Worm (Caenorhabditis elegans) whole organism, late embryonic: Measurements from ENCODE around the gene cutl-2.

Experiments
- C38D4.7 ChIP-seq: fragments of 200-800 bp; sonication (Bioruptor generic); optimal IDR thresholded peaks from 2 replicates; lab custom pipeline; 2018; ENCODE audit warnings: mild to moderate bottlenecking, missing genetic modification characterization, moderate library complexity, missing compliant biosample characterization
- ceh-18 ChIP-seq: sonication (generic microtip); optimal IDR thresholded peaks from 2 replicates; lab custom pipeline; 2016; ENCODE audit warnings: missing genetic modification characterization, missing compliant biosample characterization
- ceh-2 ChIP-seq: sonication (generic microtip); optimal IDR thresholded peaks from 2 replicates; lab custom pipeline; 2016; ENCODE audit warnings: missing genotype, missing genetic modification characterization, missing compliant biosample characterization
- ceh-22 ChIP-seq: sonication (generic microtip); optimal IDR thresholded peaks from 2 replicates; lab custom pipeline; 2017; ENCODE audit warnings: missing biosample characterization, missing genetic modification characterization
- ceh-31 ChIP-seq: sonication (generic microtip); optimal IDR thresholded peaks from 2 replicates; lab custom pipeline; 2016; ENCODE audit warnings: missing genetic modification characterization, missing compliant biosample characterization
- dve-1 ChIP-seq: sonication (generic microtip); optimal IDR thresholded peaks from 2 replicates; lab custom pipeline; 2017; ENCODE audit warnings: antibody characterized with exemption, mild to moderate bottlenecking, missing genetic modification characterization, missing compliant biosample characterization
- elt-2 ChIP-seq: sonication (generic microtip); optimal IDR thresholded peaks from 2 replicates; lab custom pipeline; 2016; ENCODE audit warnings: missing genetic modification reagents, missing genetic modification characterization, missing compliant biosample characterization
- eyg-1 ChIP-seq: sonication (generic microtip); optimal IDR thresholded peaks from 2 replicates; lab custom pipeline; 2016; ENCODE audit warnings: missing genotype, missing genetic modification characterization, missing compliant biosample characterization
- fax-1 ChIP-seq: sonication (generic microtip); optimal IDR thresholded peaks from 2 replicates; lab custom pipeline; 2016; ENCODE audit warnings: missing genotype, missing genetic modification characterization, missing compliant biosample characterization
- fkh-10 ChIP-seq: fragments of 150-350 bp; optimal IDR thresholded peaks from 2 replicates; lab custom pipeline; 2014; ENCODE audit warnings: missing biosample characterization, missing genetic modification reagents, missing genetic modification characterization
- hlh-15 ChIP-seq: sonication (generic microtip); optimal IDR thresholded peaks from 2 replicates; lab custom pipeline; 2016; ENCODE audit warnings: missing genetic modification characterization, missing compliant biosample characterization
- lim-6 ChIP-seq: sonication (generic microtip); optimal IDR thresholded peaks from 2 replicates; lab custom pipeline; 2016; ENCODE audit warnings: missing genetic modification characterization, missing compliant biosample characterization
- lin-11 ChIP-seq: fragments of 200-800 bp; sonication (Bioruptor generic); optimal IDR thresholded peaks from 2 replicates; lab custom pipeline; 2018; ENCODE audit warnings: mild to moderate bottlenecking, missing genetic modification characterization, missing compliant biosample characterization
- madf-2 ChIP-seq: sonication (generic microtip); optimal IDR thresholded peaks from 2 replicates; lab custom pipeline; 2017; ENCODE audit warnings: missing genetic modification characterization, missing compliant biosample characterization
- nhr-11 ChIP-seq: fragments of 150-350 bp; optimal IDR thresholded peaks from 2 replicates; lab custom pipeline; 2014; ENCODE audit warnings: missing biosample characterization, missing genetic modification characterization
- pag-3 ChIP-seq: sonication (generic microtip); optimal IDR thresholded peaks from 2 replicates; lab custom pipeline; 2016; ENCODE audit warnings: missing compliant biosample characterization, missing genetic modification characterization, borderline replicate concordance
- pat-9 ChIP-seq: fragments of 200-800 bp; sonication (Bioruptor generic); optimal IDR thresholded peaks from 2 replicates; lab custom pipeline; 2018; ENCODE audit warnings: mild to moderate bottlenecking, missing genetic modification characterization, moderate library complexity, missing compliant biosample characterization
- pax-1 ChIP-seq: fragments of 150-350 bp; optimal IDR thresholded peaks from 2 replicates; lab custom pipeline; 2014; ENCODE audit warnings: missing biosample characterization, missing genetic modification characterization
- pha-2 ChIP-seq: sonication (generic microtip); optimal IDR thresholded peaks from 2 replicates; lab custom pipeline; 2017; ENCODE audit warnings: mild to moderate bottlenecking, missing genetic modification characterization, missing compliant biosample characterization
- pha-4 ChIP-seq: fragments of 150-350 bp; optimal IDR thresholded peaks from 2 replicates; lab custom pipeline; 2018; ENCODE audit warnings: missing biosample characterization, missing genetic modification reagents, missing genetic modification characterization
- ref-2 ChIP-seq: sonication (generic microtip); optimal IDR thresholded peaks from 2 replicates; lab custom pipeline; 2016; ENCODE audit warnings: missing genetic modification characterization, missing compliant biosample characterization
- rnt-1 ChIP-seq: sonication (generic microtip); optimal IDR thresholded peaks from 2 replicates; lab custom pipeline; 2016; ENCODE audit warnings: missing genetic modification characterization, missing compliant biosample characterization
- sox-2 ChIP-seq: fragments of 200-800 bp; sonication (Bioruptor generic); IDR thresholded peaks from 2 replicates; pipeline ENCODE4 v1.3.6; 2022; ENCODE audit warnings: missing genetic modification reagents, missing genetic modification characterization, missing compliant biosample characterization
- ttx-3 ChIP-seq: sonication (generic microtip); optimal IDR thresholded peaks from 2 replicates; lab custom pipeline; 2016; ENCODE audit warnings: missing genetic modification reagents, missing genetic modification characterization, missing compliant biosample characterization
- unc-3 ChIP-seq, 2 experiments: fragments of 200-800 bp in 1 of 2; sonication (Bioruptor generic) in 1 of 2; sonication (generic microtip) in 1 of 2; conservative IDR thresholded peaks in 1 of 2; optimal IDR thresholded peaks in 1 of 2; 2 replicates each; pipeline versions ENCODE4 v1.3.6 to Lab custom; 2016 to 2022; ENCODE audit warnings: missing compliant biosample characterization in 2 of 2, missing genetic modification characterization in 2 of 2, missing genetic modification reagents in 1 of 2
- unc-42 ChIP-seq: sonication (generic microtip); optimal IDR thresholded peaks from 2 replicates; lab custom pipeline; 2016; ENCODE audit warnings: missing genotype, missing genetic modification characterization, missing compliant biosample characterization
- unc-55 ChIP-seq: sonication (generic microtip); optimal IDR thresholded peaks from 2 replicates; lab custom pipeline; 2017; ENCODE audit warnings: missing biosample characterization, missing genetic modification reagents, missing genetic modification characterization
- zip-5 ChIP-seq: sonication (generic microtip); optimal IDR thresholded peaks from 2 replicates; lab custom pipeline; 2016; ENCODE audit warnings: missing genetic modification characterization, missing compliant biosample characterization
- ztf-16 ChIP-seq: sonication (generic microtip); optimal IDR thresholded peaks from 2 replicates; lab custom pipeline; 2017; ENCODE audit warnings: missing genetic modification characterization, missing compliant biosample characterization

Gene cutl-2

ce11 chrII:9691839-9692238 lies 32.6 kb downstream of the cutl-2 start, which contains the start of gene nlp-11:
TSS of gene nlp-11 (minus strand) at chrII:9691939.
- TF ChIP-seq ttx-3 (tag; lab: Kevin White, UChicago), result no peak

- TF ChIP-seq unc-42 (tag; lab: Kevin White, UChicago) (peak; percentile 78), ceh-31 (no peak), zip-5 (tag; lab: Kevin White, UChicago) (no peak)
Measured at ce11 chrII:9690067-9690632, 34.3 kb downstream of the cutl-2 start.

- TF ChIP-seq sox-2 (GFP tag; lab: Robert Waterston, UW) (no peak), ztf-16 (tag; lab: Kevin White, UChicago) (no peak)
Measured at ce11 chrII:9686663-9687193, 37.7 kb downstream of the cutl-2 start, which contains the start of gene ZK1320.9. TSS of gene ZK1320.9 (minus strand) at chrII:9686713.

ce11 chrII:9684175-9684574 lies 40.3 kb downstream of the cutl-2 start:
- no peak for TF ChIP-seq sox-2 (GFP tag; lab: Robert Waterston, UW)
- no peak for TF ChIP-seq unc-42 (tag; lab: Kevin White, UChicago)
- TF ChIP-seq pax-1 (tag; lab: Kevin White, UChicago), result no peak
- TF ChIP-seq eyg-1, result no peak
- TF ChIP-seq ttx-3 (tag; lab: Kevin White, UChicago), result no peak
- no peak for TF ChIP-seq ref-2

ce11 chrII:9682044-9682443 lies 42.4 kb downstream of the cutl-2 start:
- TF ChIP-seq unc-42 (tag; lab: Kevin White, UChicago), result peak; percentile 50
- TF ChIP-seq sox-2 (GFP tag; lab: Robert Waterston, UW), result no peak

- TF ChIP-seq ceh-22 (tag; lab: Kevin White, UChicago), result no peak
- no peak for TF ChIP-seq madf-2
- TF ChIP-seq rnt-1 (tag; lab: Kevin White, UChicago), result no peak
- TF ChIP-seq dve-1, result no peak
- TF ChIP-seq nhr-11 (tag; lab: Kevin White, UChicago), result no peak
Measured at ce11 chrII:9680493-9680892, 44.0 kb downstream of the cutl-2 start, which contains the start of gene ZK1320.13. TSS of gene ZK1320.13 (plus strand) at chrII:9680793.

ce11 chrII:9679842-9680241 lies 44.6 kb downstream of the cutl-2 start:
- no peak for TF ChIP-seq pha-4 (tag; lab: Kevin White, UChicago)
- no peak for TF ChIP-seq elt-2 (tag; lab: Kevin White, UChicago)
- TF ChIP-seq zip-5 (tag; lab: Kevin White, UChicago), result no peak
- no peak for TF ChIP-seq C38D4.7 (GFP tag; lab: Kevin White, UChicago)
- no peak for TF ChIP-seq pat-9 (tag; lab: Kevin White, UChicago)
- no peak for TF ChIP-seq unc-3 (GFP tag; conservative IDR thresholded peaks at IDR 0.05; lab: Robert Waterston, UW)
- TF ChIP-seq unc-3 (tag; optimal IDR thresholded peaks at IDR 0.05; lab: Kevin White, UChicago), result no peak
- TF ChIP-seq lin-11 (tag; lab: Kevin White, UChicago), result no peak
- TF ChIP-seq ztf-16 (tag; lab: Kevin White, UChicago), result no peak
- TF ChIP-seq lim-6 (tag; lab: Kevin White, UChicago), result no peak
- TF ChIP-seq unc-55, result no peak
- no peak for TF ChIP-seq pha-2
- no peak for TF ChIP-seq ceh-18
- no peak for TF ChIP-seq hlh-15 (tag; lab: Kevin White, UChicago)
- no peak for TF ChIP-seq fax-1 (tag; lab: Kevin White, UChicago)
- TF ChIP-seq ceh-2 (tag; lab: Kevin White, UChicago), result no peak
- TF ChIP-seq ref-2, result no peak
- TF ChIP-seq fkh-10 (GFP tag; lab: Kevin White, UChicago), result no peak
- no peak for TF ChIP-seq pag-3 (tag; lab: Kevin White, UChicago)
- TF ChIP-seq, all 69 proteins: peak for 0
